Worm (Caenorhabditis elegans) whole organism, L1 larva: ENCODE data around the gene uncp-18.

Experiments used
- F16B12.6 ChIP-seq: fragments of 150-350 bp; optimal IDR thresholded peaks from 2 replicates; lab custom pipeline; 2014; ENCODE audit warnings: missing biosample characterization, missing genetic modification characterization
- aha-1 ChIP-seq: fragments of 150-350 bp; optimal IDR thresholded peaks from 2 replicates; lab custom pipeline; 2014; ENCODE audit warnings: missing biosample characterization, missing genetic modification characterization
- alr-1 ChIP-seq: fragments of 200-800 bp; sonication (Bioruptor generic); optimal IDR thresholded peaks from 2 replicates; lab custom pipeline; 2018; ENCODE audit warnings: borderline replicate concordance, mild to moderate bottlenecking, missing genetic modification characterization, missing compliant biosample characterization
- ama-1 ChIP-seq: fragments of 150-350 bp; optimal IDR thresholded peaks from 2 replicates; lab custom pipeline; 2014
- blmp-1 ChIP-seq: fragments of 150-350 bp; optimal IDR thresholded peaks from 2 replicates; lab custom pipeline; 2014; ENCODE audit warnings: missing biosample characterization, missing genetic modification characterization
- ceh-63 ChIP-seq: fragments of 200-800 bp; sonication (Bioruptor generic); optimal IDR thresholded peaks from 2 replicates; lab custom pipeline; 2018; ENCODE audit warnings: mild to moderate bottlenecking, missing genetic modification characterization, missing compliant biosample characterization
- ceh-82 ChIP-seq, 3 experiments: fragments of 150-350 bp in 1 of 3; sonication (generic microtip) in 2 of 3; optimal IDR thresholded peaks; 2 replicates each; lab custom pipeline; 2014 to 2017; ENCODE audit warnings: missing biosample characterization in 3 of 3, missing genetic modification characterization in 3 of 3
- dpl-1 ChIP-seq, 3 experiments: fragments of 150-350 bp in 2 of 3; sonication (generic microtip) in 1 of 3; optimal IDR thresholded peaks; 2 replicates each; lab custom pipeline; 2014 to 2017; ENCODE audit warnings: missing biosample characterization in 3 of 3, missing genetic modification characterization in 3 of 3, missing genetic modification reagents in 3 of 3
- dsc-1 ChIP-seq: sonication (generic microtip); optimal IDR thresholded peaks from 2 replicates; lab custom pipeline; 2016; ENCODE audit warnings: mild to moderate bottlenecking, missing genetic modification characterization, missing compliant biosample characterization
- efl-1 ChIP-seq, 4 experiments: fragments of 150-350 bp; optimal IDR thresholded peaks in 3 of 4; peaks in 1 of 4; 1 replicate in 1 of 4; 2 replicates in 3 of 4; lab custom pipeline; 2014; ENCODE audit warnings: missing biosample characterization in 2 of 4, missing genetic modification characterization in 2 of 4, missing genetic modification reagents in 2 of 4
- fos-1 ChIP-seq: fragments of 150-350 bp; optimal IDR thresholded peaks from 2 replicates; lab custom pipeline; 2014; ENCODE audit warnings: missing biosample characterization, missing genetic modification characterization
- grh-1 ChIP-seq: fragments of 200-800 bp; sonication (Bioruptor generic); IDR thresholded peaks from 2 replicates; pipeline ENCODE4 v1.3.6; 2022; ENCODE audit warnings: missing genetic modification reagents, missing genetic modification characterization, missing compliant biosample characterization
- hpl-2 ChIP-seq: fragments of 150-350 bp; optimal IDR thresholded peaks from 2 replicates; lab custom pipeline; 2014; ENCODE audit warnings: missing biosample characterization, missing genetic modification reagents, missing genetic modification characterization
- jun-1 ChIP-seq: fragments of 150-350 bp; optimal IDR thresholded peaks from 2 replicates; lab custom pipeline; 2014; ENCODE audit warnings: missing biosample characterization, missing genetic modification reagents, missing genetic modification characterization
- lin-14 ChIP-seq: fragments of 200-800 bp; sonication (Bioruptor generic); optimal IDR thresholded peaks from 2 replicates; lab custom pipeline; 2018; ENCODE audit warnings: mild to moderate bottlenecking, missing genetic modification characterization, moderate library complexity, missing compliant biosample characterization
- lin-39 ChIP-seq: fragments of 150-350 bp; optimal IDR thresholded peaks from 2 replicates; lab custom pipeline; 2014; ENCODE audit warnings: missing biosample characterization, missing genetic modification reagents, missing genetic modification characterization
- lir-3 ChIP-seq: sonication (generic microtip); optimal IDR thresholded peaks from 2 replicates; lab custom pipeline; 2016; ENCODE audit warnings: mild to moderate bottlenecking, missing genetic modification characterization, moderate library complexity, missing compliant biosample characterization; ENCODE audit not compliant: poor library complexity
- lsy-2 ChIP-seq, 2 experiments: fragments of 150-350 bp; optimal IDR thresholded peaks; 2 replicates each; lab custom pipeline; 2014; ENCODE audit warnings: missing biosample characterization in 2 of 2, missing genetic modification characterization in 2 of 2
- mdl-1 ChIP-seq, 2 experiments: fragments of 150-350 bp; optimal IDR thresholded peaks; 2 replicates each; lab custom pipeline; 2014 to 2017; ENCODE audit warnings: missing biosample characterization in 2 of 2, missing genetic modification characterization in 2 of 2, inconsistent platforms in 1 of 2
- mef-2 ChIP-seq: fragments of 150-350 bp; optimal IDR thresholded peaks from 2 replicates; lab custom pipeline; 2014; ENCODE audit warnings: missing biosample characterization, missing genetic modification characterization
- mep-1 ChIP-seq: fragments of 150-350 bp; optimal IDR thresholded peaks from 2 replicates; lab custom pipeline; 2014; ENCODE audit warnings: missing biosample characterization, missing genetic modification characterization
- nhr-11 ChIP-seq: fragments of 150-350 bp; optimal IDR thresholded peaks from 2 replicates; lab custom pipeline; 2014; ENCODE audit warnings: missing biosample characterization, missing genetic modification characterization
- nhr-71 ChIP-seq: sonication (generic microtip); optimal IDR thresholded peaks from 2 replicates; lab custom pipeline; 2016; ENCODE audit warnings: mild to moderate bottlenecking, missing genetic modification characterization, moderate library complexity, missing compliant biosample characterization
- nhr-77 ChIP-seq: fragments of 150-350 bp; optimal IDR thresholded peaks from 2 replicates; lab custom pipeline; 2014; ENCODE audit warnings: missing biosample characterization, missing genetic modification characterization
- pag-3 ChIP-seq: sonication (generic microtip); optimal IDR thresholded peaks from 2 replicates; lab custom pipeline; 2017; ENCODE audit warnings: missing genetic modification characterization, mild to moderate bottlenecking, missing compliant biosample characterization, antibody characterized with exemption, borderline replicate concordance; ENCODE audit not compliant: insufficient read depth
- pax-3 ChIP-seq: fragments of 200-800 bp; sonication (Bioruptor generic); optimal IDR thresholded peaks from 2 replicates; lab custom pipeline; 2018; ENCODE audit warnings: mild to moderate bottlenecking, missing genetic modification characterization, moderate library complexity, missing compliant biosample characterization
- rnt-1 ChIP-seq: sonication (generic microtip); optimal IDR thresholded peaks from 2 replicates; lab custom pipeline; 2016; ENCODE audit warnings: mild to moderate bottlenecking, missing genetic modification characterization, moderate library complexity, missing compliant biosample characterization
- skn-1 ChIP-seq: fragments of 150-350 bp; optimal IDR thresholded peaks from 2 replicates; lab custom pipeline; 2014; ENCODE audit warnings: missing biosample characterization, missing genetic modification characterization
- snpc-4 ChIP-seq: fragments of 150-350 bp; optimal IDR thresholded peaks from 2 replicates; lab custom pipeline; 2014; ENCODE audit warnings: missing biosample characterization, missing genetic modification characterization
- snu-23 ChIP-seq: sonication (generic microtip); optimal IDR thresholded peaks from 2 replicates; lab custom pipeline; 2016; ENCODE audit warnings: missing genetic modification characterization, missing compliant biosample characterization
- sox-4 ChIP-seq: sonication (generic microtip); optimal IDR thresholded peaks from 2 replicates; lab custom pipeline; 2016; ENCODE audit warnings: missing genetic modification characterization, missing compliant biosample characterization
- swsn-7 ChIP-seq: sonication (generic microtip); optimal IDR thresholded peaks from 2 replicates; lab custom pipeline; 2016; ENCODE audit warnings: missing genetic modification characterization, missing compliant biosample characterization
- tlp-1 ChIP-seq: fragments of 150-350 bp; optimal IDR thresholded peaks from 2 replicates; lab custom pipeline; 2014; ENCODE audit warnings: missing biosample characterization, missing genetic modification characterization
- unc-130 ChIP-seq: fragments of 150-350 bp; optimal IDR thresholded peaks from 2 replicates; lab custom pipeline; 2017; ENCODE audit warnings: missing biosample characterization, missing genetic modification characterization, inconsistent platforms
- unc-62 ChIP-seq: fragments of 150-350 bp; optimal IDR thresholded peaks from 2 replicates; lab custom pipeline; 2014; ENCODE audit warnings: missing biosample characterization, missing genetic modification reagents, missing genetic modification characterization
- unc-86 ChIP-seq: sonication (generic microtip); optimal IDR thresholded peaks from 2 replicates; lab custom pipeline; 2016; ENCODE audit warnings: missing genetic modification characterization, missing compliant biosample characterization
- vab-15 ChIP-seq: sonication (generic microtip); optimal IDR thresholded peaks from 2 replicates; lab custom pipeline; 2017; ENCODE audit warnings: missing genotype, mild to moderate bottlenecking, missing genetic modification characterization, missing compliant biosample characterization
- xbp-1 ChIP-seq: sonication (generic microtip); optimal IDR thresholded peaks from 2 replicates; lab custom pipeline; 2016; ENCODE audit warnings: missing genetic modification characterization, missing compliant biosample characterization
- zip-4 ChIP-seq: fragments of 200-800 bp; sonication (Bioruptor generic); optimal IDR thresholded peaks from 2 replicates; lab custom pipeline; 2018; ENCODE audit warnings: mild to moderate bottlenecking, missing genetic modification characterization, moderate library complexity, missing compliant biosample characterization
- ztf-11 ChIP-seq, 2 experiments: sonication (generic microtip); optimal IDR thresholded peaks; 2 replicates each; lab custom pipeline; 2016 to 2017; ENCODE audit warnings: missing genetic modification characterization in 2 of 2, missing biosample characterization in 1 of 2, missing compliant biosample characterization in 1 of 2

Gene uncp-18

DNA sequence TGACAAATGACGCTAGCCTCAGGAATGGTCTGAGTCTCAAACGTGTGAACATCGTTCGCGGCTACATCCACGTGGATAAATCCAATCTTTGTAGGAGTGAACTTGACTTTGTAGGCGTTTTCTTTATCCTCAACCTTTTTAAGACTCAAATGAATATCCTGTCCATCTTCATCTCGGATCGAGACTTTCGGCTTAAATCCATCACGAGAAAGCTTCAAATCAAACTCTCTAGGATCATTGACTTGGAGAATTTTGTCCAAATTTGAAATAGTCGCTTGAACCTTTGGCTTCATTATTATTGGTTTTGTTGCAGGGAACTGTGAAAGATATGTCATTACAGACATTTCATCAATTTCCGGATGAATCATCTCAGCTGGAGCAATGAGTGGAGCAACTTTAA is 16.4 kb upstream of the uncp-18 start:
- TF ChIP-seq F16B12.6 (tag; lab: Kevin White, UChicago) (no peak), hpl-2 (GFP tag; lab: Kevin White, UChicago) (no peak), xbp-1 (tag; lab: Kevin White, UChicago) (no peak), sox-4 (tag; lab: Kevin White, UChicago) (no peak), snpc-4 (tag; lab: Kevin White, UChicago) (no peak), fos-1 (tag; lab: Kevin White, UChicago) (no peak), nhr-77 (tag; lab: Kevin White, UChicago) (no peak), lin-39 (tag; lab: Kevin White, UChicago) (no peak), zip-4 (GFP tag; lab: Kevin White, UChicago) (no peak), skn-1 (no peak), grh-1 (GFP tag; lab: Robert Waterston, UW) (no peak), aha-1 (tag; lab: Kevin White, UChicago) (no peak)

DNA sequence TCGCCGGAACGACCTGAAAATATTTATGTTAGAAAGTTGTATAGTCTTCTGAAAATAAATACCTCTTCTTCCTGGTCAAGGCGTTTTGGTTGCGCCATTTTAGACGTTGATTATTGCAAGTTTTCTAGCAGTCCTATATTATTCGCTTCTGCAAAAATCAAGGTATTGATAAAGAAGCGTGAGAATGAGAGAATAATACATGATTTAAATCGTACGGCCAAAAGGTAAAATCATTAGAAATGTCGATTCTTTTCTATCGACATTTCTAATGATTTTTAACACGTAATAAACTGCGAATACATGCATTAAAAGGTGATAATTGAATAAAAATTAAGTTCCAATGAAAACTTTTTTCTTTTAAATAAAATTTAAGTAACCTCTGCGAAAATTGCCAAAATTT is 14.4 kb upstream of the uncp-18 start, which contains the start of gene fln-1:
Gene fln-1 (minus strand): TSS at position 101 of the 400 bp plus-strand sequence.
- no peak for TF ChIP-seq tlp-1
- no peak for TF ChIP-seq efl-1 (optimal IDR thresholded peaks at IDR 0.05; lab: Kevin White, UChicago)
- peak in 1 of 2 experiments; percentile 48 for TF ChIP-seq efl-1 (GFP tag; optimal IDR thresholded peaks at IDR 0.05 in 1 of 2; lab: Kevin White, UChicago)

DNA sequence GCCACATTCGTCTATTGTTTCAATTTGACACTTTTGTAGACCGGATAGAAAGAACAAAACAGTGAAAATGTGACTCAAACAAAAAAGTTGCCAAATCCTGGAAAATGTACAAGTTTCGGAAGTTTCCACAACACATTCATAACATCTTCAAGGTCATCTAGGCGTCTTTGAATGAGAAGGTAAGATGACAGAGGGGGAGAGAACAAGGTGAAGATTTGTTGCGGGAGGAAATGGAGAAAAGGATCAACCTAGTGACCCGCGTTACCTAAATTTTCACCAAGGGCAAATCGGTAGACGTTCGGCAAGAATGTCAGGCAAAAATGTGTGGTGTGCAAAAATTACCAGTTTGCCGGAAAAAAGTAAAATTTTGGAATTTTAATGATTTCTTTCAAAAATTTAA is 12.6 kb upstream of the uncp-18 start:
- no peak for TF ChIP-seq swsn-7 (tag; lab: Kevin White, UChicago)
- TF ChIP-seq efl-1 (optimal IDR thresholded peaks at IDR 0.05; lab: Kevin White, UChicago) = no peak
- peak in 1 of 2 experiments; percentile 80 for TF ChIP-seq efl-1 (GFP tag; optimal IDR thresholded peaks at IDR 0.05 in 1 of 2; lab: Kevin White, UChicago)
- TF ChIP-seq blmp-1 (tag; lab: Kevin White, UChicago) = peak; percentile 70

DNA sequence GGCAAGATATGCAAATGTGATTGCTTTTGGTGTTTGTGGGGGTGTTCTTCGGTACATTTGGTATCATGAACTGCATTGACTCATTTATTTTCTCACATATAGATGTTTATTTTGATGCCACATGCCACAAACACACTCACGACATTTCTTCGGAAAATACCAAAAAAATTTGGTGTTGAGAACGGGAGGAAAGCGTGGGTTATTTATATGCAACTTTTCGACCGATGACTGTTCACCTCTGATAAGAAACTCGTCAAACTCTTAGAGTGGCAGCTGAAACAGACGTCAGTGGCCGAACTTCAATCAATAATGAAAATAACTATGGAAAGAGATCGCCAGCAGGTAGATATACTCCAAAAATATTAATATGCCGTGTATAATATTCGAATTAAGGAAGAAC is 12.0 kb upstream of the uncp-18 start:
- TF ChIP-seq mef-2 (no peak), efl-1 (optimal IDR thresholded peaks at IDR 0.05; lab: Kevin White, UChicago) (no peak), efl-1 (GFP tag; optimal IDR thresholded peaks at IDR 0.05 in 1 of 2; lab: Kevin White, UChicago) (peak in 1 of 2 experiments; percentile 53), dsc-1 (no peak)

DNA sequence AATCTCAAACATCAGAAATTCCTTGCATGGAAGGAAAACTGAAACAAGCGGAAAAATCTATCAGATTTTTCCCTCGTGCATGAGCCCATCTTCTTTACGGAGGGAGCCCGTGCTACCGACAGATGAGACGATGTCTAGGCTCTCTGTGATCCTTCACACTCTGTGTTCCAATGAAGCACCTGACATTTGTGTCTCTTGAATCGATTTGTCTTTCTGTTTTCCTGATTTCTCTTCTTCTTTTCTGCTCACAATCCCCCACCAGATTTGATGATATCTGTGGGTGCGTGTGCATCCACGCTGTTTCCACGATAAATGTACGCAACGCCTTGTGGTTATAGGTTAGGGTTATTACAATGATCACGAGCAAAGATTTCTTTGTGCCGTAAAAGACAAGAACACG is 11.5 kb upstream of the uncp-18 start:
- TF ChIP-seq mdl-1 (tag; optimal IDR thresholded peaks at IDR 0.05; lab: Kevin White, UChicago) = no peak
- TF ChIP-seq unc-130 (tag; lab: Kevin White, UChicago) = peak; percentile 12
- peak; percentile 39 for TF ChIP-seq rnt-1 (tag; lab: Kevin White, UChicago)
- no peak for TF ChIP-seq lin-14
- peak; percentile 24 for TF ChIP-seq snu-23 (GFP tag; lab: Kevin White, UChicago)
- peak; percentile 34 for TF ChIP-seq nhr-71 (tag; lab: Kevin White, UChicago)
- TF ChIP-seq ceh-82 (tag; optimal IDR thresholded peaks at IDR 0.05; lab: Kevin White, UChicago) = no peak
- no peak for TF ChIP-seq unc-62 (GFP tag; lab: Kevin White, UChicago)
- TF ChIP-seq alr-1 (tag; lab: Kevin White, UChicago) = no peak
- peak in 1 of 2 experiments; percentile 39 for TF ChIP-seq lsy-2 (tag; optimal IDR thresholded peaks at IDR 0.05; lab: Kevin White, UChicago)
- no peak for TF ChIP-seq ztf-11 (tag; optimal IDR thresholded peaks at IDR 0.05; lab: Kevin White, UChicago)
- no peak for TF ChIP-seq ceh-63 (GFP tag; lab: Kevin White, UChicago)

DNA sequence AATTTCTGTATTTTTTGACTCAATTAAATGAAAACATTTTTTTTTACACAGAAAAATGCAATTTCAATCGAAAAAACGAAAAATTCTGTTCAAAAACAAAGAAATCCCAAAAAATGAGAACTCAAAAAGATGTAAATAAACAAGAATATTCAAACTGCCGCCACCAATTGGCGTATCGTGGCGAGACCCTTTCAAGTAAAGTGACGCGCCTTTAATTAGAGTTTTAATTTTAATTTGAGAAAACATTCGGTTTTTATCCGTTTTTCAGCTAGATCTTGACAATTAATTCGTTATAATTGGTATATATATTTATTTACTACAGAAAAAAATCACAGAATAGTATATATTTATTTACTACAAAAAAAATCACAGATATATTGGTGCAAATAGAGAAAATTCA is 10.8 kb upstream of the uncp-18 start:
- peak in 1 of 3 experiments; percentile 37 for TF ChIP-seq dpl-1 (GFP tag; optimal IDR thresholded peaks at IDR 0.05; lab: Kevin White, UChicago)
- no peak for TF ChIP-seq pag-3 (tag; lab: Kevin White, UChicago)
- TF ChIP-seq rnt-1 (tag; lab: Kevin White, UChicago) = no peak
- TF ChIP-seq unc-86 = no peak
- TF ChIP-seq jun-1 = no peak
- TF ChIP-seq nhr-11 (tag; lab: Kevin White, UChicago) = no peak
- TF ChIP-seq vab-15 (tag; lab: Kevin White, UChicago) = no peak
- no peak for TF ChIP-seq aha-1 (tag; lab: Kevin White, UChicago)
- TF ChIP-seq efl-1 (optimal IDR thresholded peaks at IDR 0.05; lab: Kevin White, UChicago) = peak; percentile 12 to 53
- TF ChIP-seq efl-1 (GFP tag; optimal IDR thresholded peaks at IDR 0.05 in 1 of 2; lab: Kevin White, UChicago) = peak in 1 of 2 experiments; percentile 54
- no peak for TF ChIP-seq tlp-1
- no peak for TF ChIP-seq fos-1 (tag; lab: Kevin White, UChicago)
- no peak for TF ChIP-seq lir-3 (tag; lab: Kevin White, UChicago)
- TF ChIP-seq pax-3 (tag; lab: Kevin White, UChicago) = no peak
- no peak for TF ChIP-seq mep-1 (tag; lab: Kevin White, UChicago)
- TF ChIP-seq ama-1 = no peak
